Fruit fly (Drosophila melanogaster) whole organism, wandering third instar larva: ENCODE data around the gene CG6006.

Source experiments
- Abd-B ChIP-seq: fragments of >200 bp; optimal IDR thresholded peaks from 2 replicates; lab custom pipeline; 2017; ENCODE audit warnings: missing biosample characterization, missing genetic modification characterization
- Hr78 ChIP-seq: fragments of >200 bp; optimal IDR thresholded peaks from 2 replicates; lab custom pipeline; 2017; ENCODE audit warnings: missing biosample characterization, missing genetic modification characterization
- Myc ChIP-seq: fragments of >200 bp; optimal IDR thresholded peaks from 2 replicates; lab custom pipeline; 2017
- OdsH ChIP-seq: fragments of 200-800 bp; sonication (Bioruptor generic); optimal IDR thresholded peaks from 2 replicates; lab custom pipeline; 2016; ENCODE audit warnings: missing biosample characterization, mild to moderate bottlenecking, missing genetic modification characterization
- ey ChIP-seq: fragments of 200-800 bp; sonication (Bioruptor generic); optimal IDR thresholded peaks from 2 replicates; lab custom pipeline; 2016; ENCODE audit warnings: missing biosample characterization, missing genetic modification characterization
- h ChIP-seq: fragments of 200-800 bp; sonication (Bioruptor generic); optimal IDR thresholded peaks from 3 replicates; lab custom pipeline; 2016; ENCODE audit warnings: missing biosample characterization, mild to moderate bottlenecking, missing genetic modification characterization
- lola ChIP-seq: fragments of >200 bp; optimal IDR thresholded peaks from 2 replicates; lab custom pipeline; 2017; ENCODE audit warnings: missing biosample characterization, missing genetic modification characterization
- pan ChIP-seq: fragments of >200 bp; optimal IDR thresholded peaks from 2 replicates; lab custom pipeline; 2017
- psq ChIP-seq: fragments of 200-800 bp; sonication (Bioruptor generic); optimal IDR thresholded peaks from 3 replicates; lab custom pipeline; 2017; ENCODE audit warnings: missing biosample characterization, mild to moderate bottlenecking, missing genetic modification characterization, moderate library complexity
- sage ChIP-seq: fragments of 200-800 bp; sonication (Bioruptor generic); optimal IDR thresholded peaks from 2 replicates; lab custom pipeline; 2016; ENCODE audit warnings: missing biosample characterization, mild to moderate bottlenecking, missing genetic modification characterization
- usp ChIP-seq: fragments of >200 bp; optimal IDR thresholded peaks from 2 replicates; lab custom pipeline; 2017; ENCODE audit warnings: missing biosample characterization, missing genetic modification characterization
- woc ChIP-seq: sonication (Bioruptor generic); optimal IDR thresholded peaks from 2 replicates; lab custom pipeline; 2016; ENCODE audit warnings: missing biosample characterization, mild to moderate bottlenecking, missing genetic modification characterization

dm6 chr3R:16152369-16152768, 2.4 kb upstream of the CG6006 start:
- TF ChIP-seq h (GFP tag; lab: Kevin White, UChicago) (no peak), OdsH (GFP tag; lab: Kevin White, UChicago) (no peak), ey (GFP tag; lab: Kevin White, UChicago) (no peak), Hr78 (GFP tag; lab: Kevin White, UChicago) (no peak), pan (lab: Kevin White, UChicago) (no peak), woc (GFP tag; lab: Kevin White, UChicago) (no peak), lola (GFP tag; lab: Kevin White, UChicago) (no peak), Myc (lab: Kevin White, UChicago) (no peak), usp (GFP tag; lab: Kevin White, UChicago) (no peak), sage (GFP tag; lab: Kevin White, UChicago) (no peak), Abd-B (GFP tag; lab: Kevin White, UChicago) (no peak), psq (no peak)
